Worm (Caenorhabditis elegans) whole organism, L2 larva: Measurements from ENCODE around the gene frpr-8.

ENCODE experiments used
- alr-1 ChIP-seq: fragments of 150-350 bp; optimal IDR thresholded peaks from 2 replicates; lab custom pipeline; 2014; ENCODE audit warnings: missing biosample characterization, missing genetic modification characterization
- blmp-1 ChIP-seq: sonication (generic microtip); optimal IDR thresholded peaks from 2 replicates; lab custom pipeline; 2017; ENCODE audit warnings: missing genetic modification characterization, mild to moderate bottlenecking, missing compliant biosample characterization, antibody characterized with exemption, moderate library complexity; ENCODE audit not compliant: insufficient read depth
- elt-3 ChIP-seq: sonication (generic microtip); optimal IDR thresholded peaks from 2 replicates; lab custom pipeline; 2017; ENCODE audit warnings: missing biosample characterization, missing genetic modification characterization
- nhr-11 ChIP-seq: fragments of 150-350 bp; optimal IDR thresholded peaks from 2 replicates; lab custom pipeline; 2014; ENCODE audit warnings: missing biosample characterization, missing genetic modification characterization
- nhr-12 ChIP-seq: fragments of 150-350 bp; optimal IDR thresholded peaks from 2 replicates; lab custom pipeline; 2014; ENCODE audit warnings: missing biosample characterization, missing genetic modification characterization
- snpc-4 ChIP-seq: fragments of 150-350 bp; optimal IDR thresholded peaks from 2 replicates; lab custom pipeline; 2014; ENCODE audit warnings: missing biosample characterization, missing genetic modification characterization
- unc-39 ChIP-seq: fragments of 150-350 bp; optimal IDR thresholded peaks from 2 replicates; lab custom pipeline; 2014; ENCODE audit warnings: missing biosample characterization, missing genetic modification characterization
- unc-62 ChIP-seq: fragments of 150-350 bp; optimal IDR thresholded peaks from 2 replicates; lab custom pipeline; 2014; ENCODE audit warnings: missing biosample characterization, missing genetic modification reagents, missing genetic modification characterization
- ztf-1 ChIP-seq: fragments of 200-800 bp; sonication (Bioruptor generic); conservative IDR thresholded peaks from 2 replicates; pipeline ENCODE4 v1.3.6; 2022; ENCODE audit warnings: missing genetic modification characterization, missing compliant biosample characterization

ce11 chrX:8745524-8745923, 47.9 kb downstream of the frpr-8 start:
- TF ChIP-seq snpc-4 (tag; lab: Kevin White, UChicago) (no peak), unc-39 (tag; lab: Kevin White, UChicago) (no peak), ztf-1 (GFP tag; lab: Robert Waterston, UW) (no peak), unc-62 (no peak), nhr-12 (tag; lab: Kevin White, UChicago) (no peak), alr-1 (no peak), elt-3 (tag; lab: Kevin White, UChicago) (no peak), blmp-1 (tag; lab: Kevin White, UChicago) (no peak), nhr-11 (tag; lab: Kevin White, UChicago) (no peak)
